1 worm cellular context compared by ENCODE assay signal in genomic region chrII:762942-763341, ce11.
TF ChIP-seq lines count a peak whose summit lies in the region.

No protein-coding gene starts in this region.

TF ChIP-seq in whole organism, L1 larva, 84 proteins besides CTCF, POLR2A, EP300 and RAD21 (continued from another document):
- TF ChIP-seq ets-5 (GFP tag; IDR thresholded peaks at IDR 0.05; lab: Robert Waterston, UW), result no peak
- peak; percentile 12 for TF ChIP-seq snu-23 (GFP tag; optimal IDR thresholded peaks at IDR 0.05; lab: Kevin White, UChicago)
- TF ChIP-seq hpl-2 (GFP tag; optimal IDR thresholded peaks at IDR 0.05; lab: Kevin White, UChicago), result no peak
- no peak for TF ChIP-seq isw-1 (GFP tag; IDR thresholded peaks at IDR 0.05; lab: Robert Waterston, UW)
- TF ChIP-seq lin-39 (tag; optimal IDR thresholded peaks at IDR 0.05; lab: Kevin White, UChicago), result no peak
- no peak for TF ChIP-seq nhr-28 (tag; optimal IDR thresholded peaks at IDR 0.05; lab: Kevin White, UChicago)
- TF ChIP-seq lin-13 (GFP tag; optimal IDR thresholded peaks at IDR 0.05; lab: Kevin White, UChicago), result no peak
- no peak for TF ChIP-seq ceh-63 (GFP tag; optimal IDR thresholded peaks at IDR 0.05; lab: Kevin White, UChicago)
- no peak for TF ChIP-seq lin-15B (tag; optimal IDR thresholded peaks at IDR 0.05; lab: Kevin White, UChicago)
- TF ChIP-seq nhr-77 (tag; optimal IDR thresholded peaks at IDR 0.05; lab: Kevin White, UChicago), result no peak
- no peak for TF ChIP-seq C34B4.2 (tag; optimal IDR thresholded peaks at IDR 0.05; lab: Kevin White, UChicago)
- TF ChIP-seq zag-1 (tag; optimal IDR thresholded peaks at IDR 0.05; lab: Kevin White, UChicago), result no peak
- TF ChIP-seq fkh-10 (GFP tag; optimal IDR thresholded peaks at IDR 0.05; lab: Kevin White, UChicago), result no peak
- TF ChIP-seq unc-62 (GFP tag; optimal IDR thresholded peaks at IDR 0.05; lab: Kevin White, UChicago), result no peak
- no peak for TF ChIP-seq nhr-76 (tag; optimal IDR thresholded peaks at IDR 0.05; lab: Kevin White, UChicago)
